Worm (Caenorhabditis elegans): ENCODE results near the gene abts-4.

ce11 chrX:6740282-6740982, 21.1 kb downstream of the abts-4 start:
- no peak for TF ChIP-seq W03F9.2 (tag; optimal IDR thresholded peaks at IDR 0.05)
- TF ChIP-seq him-1 (tag; optimal IDR thresholded peaks at IDR 0.05) = peak; percentile 38

Measured in whole organism, L4/young adult.